Worm (Caenorhabditis elegans) whole organism, mixed stage, embryonic: ENCODE measurements around the gene Y62E10A.13.
A peak's percentile ranks its signal among the peaks of the same experiment; 100 is the strongest.

Experiments
- M03D4.4 ChIP-seq: sonication (generic microtip); optimal IDR thresholded peaks from 2 replicates; lab custom pipeline; 2017; ENCODE audit warnings: mild to moderate bottlenecking, missing genetic modification characterization, missing compliant biosample characterization
- bed-3 ChIP-seq: fragments of 200-800 bp; sonication (Bioruptor generic); optimal IDR thresholded peaks from 3 replicates; lab custom pipeline; 2018; ENCODE audit warnings: mild to moderate bottlenecking, missing genetic modification characterization, moderate library complexity, missing compliant biosample characterization
- blmp-1 ChIP-seq: fragments of 150-350 bp; optimal IDR thresholded peaks from 2 replicates; lab custom pipeline; 2014; ENCODE audit warnings: missing biosample characterization, missing genetic modification characterization
- ceh-39 ChIP-seq: fragments of 150-350 bp; optimal IDR thresholded peaks from 2 replicates; lab custom pipeline; 2014; ENCODE audit warnings: missing biosample characterization, missing genetic modification characterization
- ceh-43 ChIP-seq: fragments of 200-800 bp; sonication (Bioruptor generic); optimal IDR thresholded peaks from 2 replicates; lab custom pipeline; 2018; ENCODE audit warnings: mild to moderate bottlenecking, missing genetic modification characterization, moderate library complexity, missing compliant biosample characterization
- ceh-83 ChIP-seq: fragments of 200-800 bp; sonication (Bioruptor generic); optimal IDR thresholded peaks from 2 replicates; lab custom pipeline; 2018; ENCODE audit warnings: mild to moderate bottlenecking, missing genetic modification characterization, missing compliant biosample characterization
- ces-1 ChIP-seq: fragments of 150-350 bp; optimal IDR thresholded peaks from 2 replicates; lab custom pipeline; 2014; ENCODE audit warnings: missing biosample characterization, missing genetic modification reagents, missing genetic modification characterization
- cnd-1 ChIP-seq: fragments of 200-800 bp; sonication (Bioruptor generic); optimal IDR thresholded peaks from 2 replicates; lab custom pipeline; 2018; ENCODE audit warnings: mild to moderate bottlenecking, missing genetic modification characterization, missing compliant biosample characterization
- drap-1 ChIP-seq: fragments of 200-800 bp; sonication (Bioruptor generic); optimal IDR thresholded peaks from 3 replicates; lab custom pipeline; 2018; ENCODE audit warnings: mild to moderate bottlenecking, missing genetic modification characterization, missing compliant biosample characterization
- elt-1 ChIP-seq: sonication (generic microtip); optimal IDR thresholded peaks from 2 replicates; lab custom pipeline; 2017; ENCODE audit warnings: missing genetic modification characterization, mild to moderate bottlenecking, missing compliant biosample characterization, antibody characterized with exemption, moderate library complexity, borderline replicate concordance; ENCODE audit not compliant: insufficient read depth
- elt-3 ChIP-seq: fragments of 150-350 bp; optimal IDR thresholded peaks from 2 replicates; lab custom pipeline; 2014; ENCODE audit warnings: missing biosample characterization, missing genetic modification characterization
- ham-2 ChIP-seq: fragments of 200-800 bp; sonication (Bioruptor generic); optimal IDR thresholded peaks from 2 replicates; lab custom pipeline; 2018; ENCODE audit warnings: mild to moderate bottlenecking, missing genetic modification characterization, missing compliant biosample characterization
- lin-13 ChIP-seq: fragments of 150-350 bp; optimal IDR thresholded peaks from 2 replicates; lab custom pipeline; 2014; ENCODE audit warnings: missing biosample characterization, missing genetic modification characterization
- lin-32 ChIP-seq: fragments of 200-800 bp; sonication (Bioruptor generic); optimal IDR thresholded peaks from 2 replicates; lab custom pipeline; 2018; ENCODE audit warnings: mild to moderate bottlenecking, missing genetic modification characterization, missing compliant biosample characterization
- lsy-2 ChIP-seq: fragments of 150-350 bp; optimal IDR thresholded peaks from 2 replicates; lab custom pipeline; 2014; ENCODE audit warnings: missing biosample characterization, missing genetic modification characterization
- mab-5 ChIP-seq: fragments of 150-350 bp; optimal IDR thresholded peaks from 2 replicates; lab custom pipeline; 2014; ENCODE audit warnings: missing biosample characterization, missing genetic modification characterization
- mep-1 ChIP-seq: fragments of 150-350 bp; optimal IDR thresholded peaks from 2 replicates; lab custom pipeline; 2017; ENCODE audit warnings: missing biosample characterization, missing genetic modification reagents, missing genetic modification characterization, inconsistent platforms
- mls-2 ChIP-seq: sonication (generic microtip); optimal IDR thresholded peaks from 2 replicates; lab custom pipeline; 2016; ENCODE audit warnings: mild to moderate bottlenecking, missing genetic modification characterization, moderate library complexity, missing compliant biosample characterization
- nhr-12 ChIP-seq: fragments of 150-350 bp; optimal IDR thresholded peaks from 2 replicates; lab custom pipeline; 2014; ENCODE audit warnings: missing biosample characterization, missing genetic modification characterization
- nhr-2 ChIP-seq: fragments of 150-350 bp; optimal IDR thresholded peaks from 2 replicates; lab custom pipeline; 2014; ENCODE audit warnings: missing biosample characterization, missing genetic modification characterization
- nhr-237 ChIP-seq: fragments of 150-350 bp; optimal IDR thresholded peaks from 2 replicates; lab custom pipeline; 2014; ENCODE audit warnings: missing biosample characterization, missing genetic modification characterization
- nhr-28 ChIP-seq: fragments of 150-350 bp; optimal IDR thresholded peaks from 2 replicates; lab custom pipeline; 2014; ENCODE audit warnings: missing biosample characterization, missing genetic modification characterization
- nhr-76 ChIP-seq: sonication (generic microtip); optimal IDR thresholded peaks from 2 replicates; lab custom pipeline; 2017; ENCODE audit warnings: missing biosample characterization, missing genetic modification characterization
- sem-2 ChIP-seq: fragments of 200-800 bp; sonication (Bioruptor generic); optimal IDR thresholded peaks from 2 replicates; lab custom pipeline; 2018; ENCODE audit warnings: mild to moderate bottlenecking, missing genetic modification characterization, missing compliant biosample characterization
- sptf-1 ChIP-seq: sonication (generic microtip); optimal IDR thresholded peaks from 2 replicates; lab custom pipeline; 2017; ENCODE audit warnings: mild to moderate bottlenecking, missing genetic modification characterization, moderate library complexity, missing compliant biosample characterization
- tbx-8 ChIP-seq: fragments of 200-800 bp; sonication (Bioruptor generic); optimal IDR thresholded peaks from 2 replicates; lab custom pipeline; 2018; ENCODE audit warnings: mild to moderate bottlenecking, missing genetic modification characterization, moderate library complexity, missing compliant biosample characterization
- unc-120 ChIP-seq: sonication (generic microtip); optimal IDR thresholded peaks from 2 replicates; lab custom pipeline; 2017; ENCODE audit warnings: missing genetic modification characterization, missing compliant biosample characterization; ENCODE audit not compliant: poor library complexity, severe bottlenecking
- unc-62 ChIP-seq: fragments of 150-350 bp; optimal IDR thresholded peaks from 2 replicates; lab custom pipeline; 2014; ENCODE audit warnings: missing biosample characterization, missing genetic modification reagents, missing genetic modification characterization
- ztf-11 ChIP-seq: fragments of 150-350 bp; optimal IDR thresholded peaks from 2 replicates; lab custom pipeline; 2014; ENCODE audit warnings: missing biosample characterization, missing genetic modification characterization

Y62E10A.13 gene

ce11 chrIV:13394686-13395085 is 4.2 kb downstream of the Y62E10A.13 start:
- TF ChIP-seq ceh-43 (GFP tag; lab: Kevin White, UChicago), result no peak
- peak; percentile 82 for TF ChIP-seq nhr-2
- TF ChIP-seq, all 35 proteins: peak for 1

- no peak for TF ChIP-seq nhr-12 (tag; lab: Kevin White, UChicago)
- no peak for TF ChIP-seq ces-1 (GFP tag; lab: Kevin White, UChicago)
- no peak for TF ChIP-seq bed-3 (GFP tag; lab: Kevin White, UChicago)
- TF ChIP-seq mep-1 (tag; lab: Kevin White, UChicago), result no peak
- TF ChIP-seq nhr-2, result no peak
- TF ChIP-seq cnd-1 (tag; lab: Kevin White, UChicago), result no peak
- no peak for TF ChIP-seq nhr-28
- no peak for TF ChIP-seq elt-3
- no peak for TF ChIP-seq lin-13 (tag; lab: Kevin White, UChicago)
- TF ChIP-seq nhr-76, result no peak
- TF ChIP-seq lsy-2 (tag; lab: Kevin White, UChicago), result no peak
- no peak for TF ChIP-seq drap-1 (GFP tag; lab: Kevin White, UChicago)
- no peak for TF ChIP-seq ham-2 (GFP tag; lab: Kevin White, UChicago)
- TF ChIP-seq ceh-43 (GFP tag; lab: Kevin White, UChicago), result no peak
- TF ChIP-seq unc-62, result no peak
- TF ChIP-seq ceh-39 (tag; lab: Kevin White, UChicago), result no peak
- TF ChIP-seq ceh-83 (GFP tag; lab: Kevin White, UChicago), result no peak
- no peak for TF ChIP-seq blmp-1 (tag; lab: Kevin White, UChicago)
Measured at ce11 chrIV:13393246-13393716, 5.6 kb downstream of the Y62E10A.13 start.

- TF ChIP-seq nhr-2 (no peak), blmp-1 (tag; lab: Kevin White, UChicago) (no peak), elt-1 (no peak), sptf-1 (tag; lab: Kevin White, UChicago) (no peak), nhr-237 (no peak), drap-1 (GFP tag; lab: Kevin White, UChicago) (no peak), M03D4.4 (tag; lab: Kevin White, UChicago) (no peak), nhr-28 (no peak), ceh-43 (GFP tag; lab: Kevin White, UChicago) (no peak), mls-2 (tag; lab: Kevin White, UChicago) (no peak), cnd-1 (tag; lab: Kevin White, UChicago) (no peak), lin-32 (GFP tag; lab: Kevin White, UChicago) (no peak), unc-120 (no peak), elt-3 (no peak), ceh-83 (GFP tag; lab: Kevin White, UChicago) (no peak), ham-2 (GFP tag; lab: Kevin White, UChicago) (no peak), sem-2 (GFP tag; lab: Kevin White, UChicago) (no peak)
Measured at ce11 chrIV:13392230-13392629, 6.6 kb downstream of the Y62E10A.13 start.

DNA sequence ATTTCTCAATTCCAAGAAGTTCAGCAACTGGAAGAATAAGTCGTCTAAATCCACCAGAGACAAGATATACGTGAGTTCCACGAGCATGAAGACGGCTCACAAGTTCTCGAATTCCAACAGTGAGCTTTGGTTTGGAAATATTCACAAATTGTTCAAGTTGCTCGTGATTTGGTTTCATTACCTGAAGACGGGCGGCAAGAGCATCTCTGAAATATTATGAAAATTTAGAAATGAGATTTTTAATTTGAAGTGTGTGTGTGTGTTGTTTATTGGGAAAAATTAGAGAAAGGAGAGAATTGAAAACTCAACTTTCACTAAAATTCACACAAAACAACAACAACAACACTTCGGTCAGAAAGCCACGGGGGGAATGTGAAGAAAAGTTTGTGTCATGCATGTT is 8.1 kb downstream of the Y62E10A.13 start:
- TF ChIP-seq bed-3 (GFP tag; lab: Kevin White, UChicago), result no peak
- no peak for TF ChIP-seq ces-1 (GFP tag; lab: Kevin White, UChicago)
- no peak for TF ChIP-seq tbx-8 (GFP tag; lab: Kevin White, UChicago)
- no peak for TF ChIP-seq M03D4.4 (tag; lab: Kevin White, UChicago)
- no peak for TF ChIP-seq mls-2 (tag; lab: Kevin White, UChicago)
- TF ChIP-seq ham-2 (GFP tag; lab: Kevin White, UChicago), result no peak
- TF ChIP-seq nhr-76, result no peak
- TF ChIP-seq mab-5 (tag; lab: Kevin White, UChicago), result no peak
- TF ChIP-seq ztf-11 (tag; lab: Kevin White, UChicago), result no peak

DNA sequence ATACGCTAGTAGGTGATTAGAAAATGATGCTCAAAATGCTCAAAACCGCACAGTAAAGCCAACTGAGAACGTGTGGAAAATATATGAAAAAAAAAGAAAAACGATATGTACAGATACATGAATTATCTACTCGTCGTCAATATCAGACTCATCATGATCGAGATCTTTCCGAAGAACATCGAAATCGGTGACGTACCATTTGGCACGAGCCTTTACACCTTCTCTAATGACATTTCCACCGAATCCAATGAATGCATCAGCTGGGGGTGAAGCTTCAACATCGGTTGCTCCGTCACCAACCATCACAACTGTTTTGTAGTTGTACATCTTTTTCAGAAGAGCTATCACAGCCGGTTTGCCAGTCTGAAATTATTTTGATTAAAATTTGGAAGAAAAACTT is 9.6 kb downstream of the Y62E10A.13 start:
- TF ChIP-seq M03D4.4 (tag; lab: Kevin White, UChicago), result no peak
- TF ChIP-seq ceh-83 (GFP tag; lab: Kevin White, UChicago), result no peak
- no peak for TF ChIP-seq elt-1
- no peak for TF ChIP-seq lin-32 (GFP tag; lab: Kevin White, UChicago)
- TF ChIP-seq sptf-1 (tag; lab: Kevin White, UChicago), result no peak
- no peak for TF ChIP-seq unc-120
- TF ChIP-seq nhr-76, result no peak
- no peak for TF ChIP-seq lsy-2 (tag; lab: Kevin White, UChicago)
- TF ChIP-seq mls-2 (tag; lab: Kevin White, UChicago), result no peak
- TF ChIP-seq ceh-39 (tag; lab: Kevin White, UChicago), result no peak
- TF ChIP-seq, all 35 proteins: peak for 0
